Fruit fly (Drosophila melanogaster) whole organism, embryonic: Measurements from ENCODE around the gene kirre.

Source experiments
- Aef1 ChIP-seq: fragments of 200-800 bp; sonication (Bioruptor generic); IDR thresholded peaks from 3 replicates; pipeline ENCODE4 v1.3.6; 2022; ENCODE audit warnings: missing biosample characterization, missing genetic modification characterization
- Bgb ChIP-seq: fragments of 200-800 bp; sonication (Bioruptor generic); IDR thresholded peaks from 2 replicates; pipeline ENCODE4 v1.3.6; 2022; ENCODE audit warnings: missing biosample characterization, missing genetic modification characterization; ENCODE audit not compliant: partially characterized antibody
- Blimp-1 ChIP-seq: fragments of 200-800 bp; sonication (Bioruptor generic); optimal IDR thresholded peaks from 3 replicates; lab custom pipeline; 2018; ENCODE audit warnings: missing biosample characterization, missing genetic modification characterization, mild to moderate bottlenecking, moderate library complexity, missing genetic modification reagents
- C15 ChIP-seq: fragments of 200-800 bp; sonication (Bioruptor generic); IDR thresholded peaks from 3 replicates; pipeline ENCODE4 v1.3.6; 2022; ENCODE audit warnings: missing biosample characterization, missing genetic modification characterization
- CG10565 ChIP-seq: fragments of 200-800 bp; sonication (Bioruptor generic); optimal IDR thresholded peaks from 3 replicates; lab custom pipeline; 2016; ENCODE audit warnings: missing biosample characterization, mild to moderate bottlenecking, missing genetic modification characterization
- CG1233 ChIP-seq: fragments of 200-800 bp; sonication (Bioruptor generic); optimal IDR thresholded peaks from 4 replicates; lab custom pipeline; 2018; ENCODE audit warnings: missing biosample characterization, mild to moderate bottlenecking, missing genetic modification characterization
- CG12391 ChIP-seq: fragments of 200-800 bp; sonication (Bioruptor generic); optimal IDR thresholded peaks from 3 replicates; lab custom pipeline; 2018; ENCODE audit warnings: missing biosample characterization, mild to moderate bottlenecking, missing genetic modification characterization, moderate library complexity
- CG17359 ChIP-seq: fragments of 200-800 bp; sonication (Bioruptor generic); optimal IDR thresholded peaks from 3 replicates; lab custom pipeline; 2018; ENCODE audit warnings: missing biosample characterization, mild to moderate bottlenecking, missing genetic modification characterization, moderate library complexity
- CG17802 ChIP-seq: fragments of 200-800 bp; sonication (Bioruptor generic); optimal IDR thresholded peaks from 2 replicates; lab custom pipeline; 2018; ENCODE audit warnings: missing biosample characterization, mild to moderate bottlenecking, missing genetic modification characterization, moderate library complexity
- CG18476 ChIP-seq: fragments of 200-800 bp; sonication (Bioruptor generic); optimal IDR thresholded peaks from 2 replicates; lab custom pipeline; 2016; ENCODE audit warnings: missing biosample characterization, mild to moderate bottlenecking, missing genetic modification characterization
- CG2199 ChIP-seq: fragments of 200-800 bp; sonication (Bioruptor generic); IDR thresholded peaks from 3 replicates; pipeline ENCODE4 v1.3.6; 2022; ENCODE audit warnings: missing biosample characterization, missing genetic modification characterization
- CG2202 ChIP-seq: fragments of 200-800 bp; sonication (Bioruptor generic); optimal IDR thresholded peaks from 2 replicates; lab custom pipeline; 2018; ENCODE audit warnings: missing biosample characterization, mild to moderate bottlenecking, missing genetic modification characterization
- CG2875 ChIP-seq: fragments of 200-800 bp; sonication (Bioruptor generic); optimal IDR thresholded peaks from 2 replicates; lab custom pipeline; 2017; ENCODE audit warnings: missing biosample characterization, mild to moderate bottlenecking, missing genetic modification characterization, missing genetic modification reagents
- CG30403 ChIP-seq: fragments of 200-800 bp; sonication (Bioruptor generic); optimal IDR thresholded peaks from 3 replicates; lab custom pipeline; 2016; ENCODE audit warnings: missing biosample characterization, missing genetic modification characterization
- CG3065 ChIP-seq: fragments of 200-800 bp; sonication (Bioruptor generic); optimal IDR thresholded peaks from 2 replicates; lab custom pipeline; 2016; ENCODE audit warnings: missing biosample characterization, missing genetic modification characterization
- CG32767 ChIP-seq: fragments of 200-800 bp; sonication (Bioruptor generic); IDR thresholded peaks from 2 replicates; pipeline ENCODE4 v1.3.6; 2022; ENCODE audit warnings: missing biosample characterization, missing genetic modification characterization
- CG3281 ChIP-seq: fragments of 200-800 bp; sonication (Bioruptor generic); optimal IDR thresholded peaks from 3 replicates; lab custom pipeline; 2017; ENCODE audit warnings: missing biosample characterization, mild to moderate bottlenecking, missing genetic modification characterization
- CG33213 ChIP-seq: fragments of 200-800 bp; sonication (Bioruptor generic); optimal IDR thresholded peaks from 3 replicates; lab custom pipeline; 2016; ENCODE audit warnings: missing biosample characterization, missing genetic modification characterization
- CG4328 ChIP-seq: fragments of 200-800 bp; sonication (Bioruptor generic); optimal IDR thresholded peaks from 3 replicates; lab custom pipeline; 2017; ENCODE audit warnings: missing biosample characterization, missing genetic modification reagents, missing genetic modification characterization
- CG4424 ChIP-seq: fragments of 200-800 bp; sonication (Bioruptor generic); optimal IDR thresholded peaks from 3 replicates; lab custom pipeline; 2016; ENCODE audit warnings: missing biosample characterization, missing genetic modification characterization
- CG5180 ChIP-seq: fragments of 200-800 bp; sonication (Bioruptor generic); optimal IDR thresholded peaks from 3 replicates; lab custom pipeline; 2017; ENCODE audit warnings: missing biosample characterization, missing genetic modification characterization, mild to moderate bottlenecking, moderate library complexity, missing genetic modification reagents
- CG7271 ChIP-seq: fragments of 200-800 bp; sonication (Bioruptor generic); optimal IDR thresholded peaks from 2 replicates; lab custom pipeline; 2018; ENCODE audit warnings: missing biosample characterization, mild to moderate bottlenecking, missing genetic modification characterization, moderate library complexity
- CG7928 ChIP-seq: fragments of 200-800 bp; sonication (Bioruptor generic); optimal IDR thresholded peaks from 2 replicates; lab custom pipeline; 2017; ENCODE audit warnings: missing biosample characterization, mild to moderate bottlenecking, missing genetic modification characterization
- Chrac-16 ChIP-seq: fragments of 200-800 bp; sonication (Bioruptor generic); optimal IDR thresholded peaks from 3 replicates; lab custom pipeline; 2016; ENCODE audit warnings: missing biosample characterization, missing genetic modification characterization
- Fer1 ChIP-seq: fragments of 200-800 bp; sonication (Bioruptor generic); optimal IDR thresholded peaks from 2 replicates; lab custom pipeline; 2017; ENCODE audit warnings: missing biosample characterization, mild to moderate bottlenecking, missing genetic modification characterization
- H2.0 ChIP-seq: fragments of 200-800 bp; sonication (Bioruptor generic); IDR thresholded peaks from 2 replicates; pipeline ENCODE4 v1.3.6; 2022; ENCODE audit warnings: missing biosample characterization, missing genetic modification characterization
- Hr51 ChIP-seq, 2 experiments: fragments of 200-800 bp; sonication (Bioruptor generic); optimal IDR thresholded peaks; 2 replicates in 1 of 2; 3 replicates in 1 of 2; lab custom pipeline; 2016 to 2018; ENCODE audit warnings: missing biosample characterization in 2 of 2, missing genetic modification characterization in 2 of 2, mild to moderate bottlenecking in 1 of 2, moderate library complexity in 1 of 2
- Opbp ChIP-seq: fragments of 200-800 bp; sonication (Bioruptor generic); IDR thresholded peaks from 3 replicates; pipeline ENCODE4 v1.3.6; 2022; ENCODE audit warnings: missing biosample characterization, missing genetic modification characterization; ENCODE audit not compliant: partially characterized antibody
- Rx ChIP-seq: fragments of 200-800 bp; sonication (Bioruptor generic); IDR thresholded peaks from 2 replicates; pipeline ENCODE4 v1.3.6; 2022; ENCODE audit warnings: missing biosample characterization, missing genetic modification characterization
- ac ChIP-seq: fragments of 200-800 bp; sonication (Bioruptor generic); optimal IDR thresholded peaks from 3 replicates; lab custom pipeline; 2017; ENCODE audit warnings: missing biosample characterization, mild to moderate bottlenecking, missing genetic modification characterization
- bcd ChIP-seq: fragments of 200-800 bp; sonication (Bioruptor generic); optimal IDR thresholded peaks from 2 replicates; lab custom pipeline; 2017; ENCODE audit warnings: missing biosample characterization, mild to moderate bottlenecking, missing genetic modification characterization
- crol ChIP-seq: fragments of 200-800 bp; sonication (Bioruptor generic); IDR thresholded peaks from 2 replicates; pipeline ENCODE4 v1.3.6; 2022; ENCODE audit warnings: missing biosample characterization, missing genetic modification characterization
- emc ChIP-seq: fragments of 200-800 bp; sonication (Bioruptor generic); optimal IDR thresholded peaks from 2 replicates; lab custom pipeline; 2016; ENCODE audit warnings: missing biosample characterization, missing genetic modification characterization
- eve ChIP-seq, 2 experiments: fragments of >200 bp; optimal IDR thresholded peaks; 2 replicates each; lab custom pipeline; 2017; ENCODE audit warnings: missing biosample characterization in 2 of 2, missing genetic modification characterization in 2 of 2
- fru ChIP-seq: fragments of >200 bp; optimal IDR thresholded peaks from 2 replicates; lab custom pipeline; 2017
- lab ChIP-seq: fragments of 200-800 bp; sonication (Bioruptor generic); optimal IDR thresholded peaks from 3 replicates; lab custom pipeline; 2017; ENCODE audit warnings: missing biosample characterization, missing genetic modification characterization, mild to moderate bottlenecking, moderate library complexity, missing genetic modification reagents
- lmd ChIP-seq: fragments of 200-800 bp; sonication (Bioruptor generic); IDR thresholded peaks from 2 replicates; pipeline ENCODE4 v1.3.6; 2022; ENCODE audit warnings: missing biosample characterization, missing genetic modification characterization
- maf-S ChIP-seq: fragments of 200-800 bp; sonication (Bioruptor generic); optimal IDR thresholded peaks from 2 replicates; lab custom pipeline; 2016; ENCODE audit warnings: missing biosample characterization, missing genetic modification characterization
- mam ChIP-seq: fragments of 200-800 bp; sonication (Bioruptor generic); optimal IDR thresholded peaks from 3 replicates; lab custom pipeline; 2016; ENCODE audit warnings: missing biosample characterization, missing genetic modification characterization
- nerfin-1 ChIP-seq: fragments of 200-800 bp; sonication (Bioruptor generic); optimal IDR thresholded peaks from 3 replicates; lab custom pipeline; 2019; ENCODE audit warnings: missing biosample characterization, mild to moderate bottlenecking, missing genetic modification characterization, moderate library complexity
- nmo ChIP-seq: fragments of 200-800 bp; sonication (Bioruptor generic); optimal IDR thresholded peaks from 2 replicates; lab custom pipeline; 2018; ENCODE audit warnings: missing biosample characterization, mild to moderate bottlenecking, missing genetic modification characterization, moderate library complexity
- oc ChIP-seq: fragments of 200-800 bp; sonication (Bioruptor generic); optimal IDR thresholded peaks from 2 replicates; lab custom pipeline; 2018; ENCODE audit warnings: missing biosample characterization, mild to moderate bottlenecking, missing genetic modification characterization, moderate library complexity
- onecut ChIP-seq: fragments of 200-800 bp; sonication (Bioruptor generic); IDR thresholded peaks from 2 replicates; pipeline ENCODE4 v1.3.6; 2022; ENCODE audit warnings: missing biosample characterization, missing genetic modification characterization
- sd ChIP-seq: fragments of 200-800 bp; sonication (Bioruptor generic); optimal IDR thresholded peaks from 3 replicates; lab custom pipeline; 2018; ENCODE audit warnings: missing biosample characterization, mild to moderate bottlenecking, missing genetic modification characterization, moderate library complexity
- sens-2 ChIP-seq: fragments of 200-800 bp; sonication (Bioruptor generic); IDR thresholded peaks from 2 replicates; pipeline ENCODE4 v1.3.6; 2022; ENCODE audit warnings: missing biosample characterization, missing genetic modification characterization
- sima ChIP-seq: fragments of 200-800 bp; sonication (Bioruptor generic); optimal IDR thresholded peaks from 2 replicates; lab custom pipeline; 2016; ENCODE audit warnings: missing biosample characterization, missing genetic modification characterization
- sqz ChIP-seq: fragments of 200-800 bp; sonication (Bioruptor generic); optimal IDR thresholded peaks from 3 replicates; lab custom pipeline; 2018; ENCODE audit warnings: missing biosample characterization, mild to moderate bottlenecking, missing genetic modification characterization
- sr ChIP-seq: fragments of 200-800 bp; sonication (Bioruptor generic); IDR thresholded peaks from 3 replicates; pipeline ENCODE4 v1.3.6; 2022; ENCODE audit warnings: missing biosample characterization, missing genetic modification characterization
- tgo ChIP-seq: fragments of 200-800 bp; sonication (Bioruptor generic); IDR thresholded peaks from 3 replicates; pipeline ENCODE4 v1.3.6; 2022; ENCODE audit warnings: missing biosample characterization, missing genetic modification characterization
- tll ChIP-seq, 2 experiments: fragments of 200-800 bp in 1 of 2; fragments of >200 bp in 1 of 2; sonication (Bioruptor generic) in 1 of 2; optimal IDR thresholded peaks; 2 replicates each; lab custom pipeline; 2017 to 2019; ENCODE audit warnings: missing biosample characterization in 2 of 2, missing genetic modification characterization in 2 of 2, mild to moderate bottlenecking in 1 of 2, moderate library complexity in 1 of 2
- yki ChIP-seq: fragments of >200 bp; optimal IDR thresholded peaks from 3 replicates; lab custom pipeline; 2018
- zf30C ChIP-seq: fragments of 200-800 bp; sonication (Bioruptor generic); optimal IDR thresholded peaks from 3 replicates; lab custom pipeline; 2018; ENCODE audit warnings: missing biosample characterization, mild to moderate bottlenecking, missing genetic modification characterization

Gene kirre

dm6 chrX:3027657-3028056 is 287.5 kb downstream of the kirre start:
- no peak for TF ChIP-seq lmd (GFP tag; lab: Robert Waterston, UW)
- TF ChIP-seq CG12391 (tag; lab: Kevin White, UChicago) = no peak
- no peak for TF ChIP-seq Opbp (GFP tag; lab: Robert Waterston, UW)
- no peak for TF ChIP-seq Bgb
- TF ChIP-seq sqz (GFP tag; lab: Kevin White, UChicago) = no peak
- no peak for TF ChIP-seq Rx
- no peak for TF ChIP-seq CG18476 (GFP tag; lab: Kevin White, UChicago)
- TF ChIP-seq sr (GFP tag; lab: Robert Waterston, UW) = no peak
- TF ChIP-seq ac (GFP tag; lab: Kevin White, UChicago) = no peak
- no peak for TF ChIP-seq sens-2 (GFP tag; lab: Robert Waterston, UW)
- no peak for TF ChIP-seq onecut (GFP tag; lab: Robert Waterston, UW)
- TF ChIP-seq CG10565 = no peak
- TF ChIP-seq CG17802 (tag; lab: Kevin White, UChicago) = no peak
- no peak for TF ChIP-seq maf-S (GFP tag; lab: Kevin White, UChicago)
- no peak for TF ChIP-seq sima (GFP tag; lab: Kevin White, UChicago)
- TF ChIP-seq eve (GFP tag; optimal IDR thresholded peaks at IDR 0.05; lab: Kevin White, UChicago) = peak in 1 of 2 experiments; percentile 16
- TF ChIP-seq emc (GFP tag; lab: Kevin White, UChicago) = no peak
- TF ChIP-seq Chrac-16 (GFP tag; lab: Kevin White, UChicago) = no peak
- no peak for TF ChIP-seq H2.0
- TF ChIP-seq CG32767 (GFP tag; lab: Robert Waterston, UW) = no peak
- TF ChIP-seq tgo (GFP tag; lab: Robert Waterston, UW) = no peak
- TF ChIP-seq tll (GFP tag; optimal IDR thresholded peaks at IDR 0.05; lab: Kevin White, UChicago) = no peak
- no peak for TF ChIP-seq Hr51 (GFP tag; optimal IDR thresholded peaks at IDR 0.05; lab: Kevin White, UChicago)
- TF ChIP-seq CG3281 (GFP tag; lab: Kevin White, UChicago) = no peak
- peak; percentile 97 for TF ChIP-seq CG5180 (GFP tag; lab: Kevin White, UChicago)
- TF ChIP-seq Aef1 = no peak
- TF ChIP-seq yki (lab: Kevin White, UChicago) = no peak
- no peak for TF ChIP-seq CG4328
- no peak for TF ChIP-seq nmo (GFP tag; lab: Kevin White, UChicago)
- TF ChIP-seq mam (GFP tag; lab: Kevin White, UChicago) = no peak
- no peak for TF ChIP-seq CG7271 (tag; lab: Kevin White, UChicago)
- peak; percentile 69; the same call in 1 of the 2 replicates for TF ChIP-seq crol (GFP tag; lab: Robert Waterston, UW)
- no peak for TF ChIP-seq nerfin-1 (tag; lab: Kevin White, UChicago)
- no peak for TF ChIP-seq oc (tag; lab: Kevin White, UChicago)
- TF ChIP-seq CG2199 (GFP tag; lab: Robert Waterston, UW) = 0 out of 3 replicates have a peak, but pooled peaks have one; percentile 12

dm6 chrX:3031752-3032151 is 291.6 kb downstream of the kirre start:
- TF ChIP-seq Blimp-1 (GFP tag; lab: Kevin White, UChicago) = peak; percentile 13
- TF ChIP-seq CG5180 (GFP tag; lab: Kevin White, UChicago) = peak; percentile 2
- TF ChIP-seq CG2875 (GFP tag; lab: Kevin White, UChicago) = no peak
- TF ChIP-seq CG33213 (GFP tag; lab: Kevin White, UChicago) = no peak
- no peak for TF ChIP-seq CG3065 (GFP tag; lab: Kevin White, UChicago)
- TF ChIP-seq CG2202 (tag; lab: Kevin White, UChicago) = no peak
- peak; percentile 17 for TF ChIP-seq CG30403
- TF ChIP-seq C15 (GFP tag; lab: Robert Waterston, UW) = no peak
- TF ChIP-seq CG1233 (GFP tag; lab: Kevin White, UChicago) = no peak
- peak; percentile 8 for TF ChIP-seq CG17359 (tag; lab: Kevin White, UChicago)
- peak; percentile 6 for TF ChIP-seq CG4424 (GFP tag; lab: Kevin White, UChicago)
- TF ChIP-seq lab (GFP tag; lab: Kevin White, UChicago) = peak; percentile 60
- no peak for TF ChIP-seq fru (lab: Kevin White, UChicago)
- TF ChIP-seq zf30C (GFP tag; lab: Kevin White, UChicago) = peak; percentile 22
- TF ChIP-seq bcd = no peak
- TF ChIP-seq CG7928 (GFP tag; lab: Kevin White, UChicago) = no peak
- TF ChIP-seq sd = no peak
- no peak for TF ChIP-seq oc (tag; lab: Kevin White, UChicago)
- peak; percentile 21 for TF ChIP-seq Fer1
- no peak for TF ChIP-seq crol (GFP tag; lab: Robert Waterston, UW)
